Fruit fly (Drosophila melanogaster) whole organism, embryonic: ENCODE measurements around the gene RhoGAP100F.

ENCODE experiments used
- ATbp ChIP-seq: fragments of 200-800 bp; sonication (Bioruptor generic); optimal IDR thresholded peaks from 2 replicates; lab custom pipeline; 2017; ENCODE audit warnings: missing biosample characterization, mild to moderate bottlenecking, missing genetic modification characterization, missing genetic modification reagents
- Abd-B ChIP-seq: fragments of 200-800 bp; sonication (Bioruptor generic); optimal IDR thresholded peaks from 2 replicates; lab custom pipeline; 2018; ENCODE audit warnings: missing biosample characterization, mild to moderate bottlenecking, missing genetic modification characterization, moderate library complexity
- Adf1 ChIP-seq: fragments of 200-800 bp; sonication (Bioruptor generic); IDR thresholded peaks from 2 replicates; pipeline ENCODE4 v1.3.6; 2022; ENCODE audit warnings: missing biosample characterization, missing genetic modification characterization
- Atf-2 ChIP-seq: fragments of 200-800 bp; sonication (Bioruptor generic); optimal IDR thresholded peaks from 2 replicates; lab custom pipeline; 2016; ENCODE audit warnings: missing biosample characterization, missing genetic modification characterization
- Awh ChIP-seq: fragments of 200-800 bp; sonication (Bioruptor generic); IDR thresholded peaks from 2 replicates; pipeline ENCODE4, ENCODE4 v1.3.6; 2022; ENCODE audit warnings: missing biosample characterization, missing genetic modification characterization
- CG12071 ChIP-seq: fragments of 200-800 bp; sonication (Bioruptor generic); optimal IDR thresholded peaks from 3 replicates; lab custom pipeline; 2018; ENCODE audit warnings: missing biosample characterization, mild to moderate bottlenecking, missing genetic modification characterization
- CG12219 ChIP-seq: fragments of 200-800 bp; sonication (Bioruptor generic); optimal IDR thresholded peaks from 3 replicates; lab custom pipeline; 2018; ENCODE audit warnings: missing biosample characterization, mild to moderate bottlenecking, missing genetic modification characterization
- CG1602 ChIP-seq: fragments of 200-800 bp; sonication (Bioruptor generic); optimal IDR thresholded peaks from 3 replicates; lab custom pipeline; 2016; ENCODE audit warnings: missing biosample characterization, missing genetic modification characterization
- CG1647 ChIP-seq: fragments of 200-800 bp; sonication (Bioruptor generic); optimal IDR thresholded peaks from 3 replicates; lab custom pipeline; 2016; ENCODE audit warnings: missing biosample characterization, missing genetic modification characterization
- CG17385 ChIP-seq: fragments of 200-800 bp; sonication (Bioruptor generic); optimal IDR thresholded peaks from 3 replicates; lab custom pipeline; 2018; ENCODE audit warnings: missing biosample characterization, mild to moderate bottlenecking, missing genetic modification characterization
- CG32767 ChIP-seq: fragments of 200-800 bp; sonication (Bioruptor generic); IDR thresholded peaks from 2 replicates; pipeline ENCODE4 v1.3.6; 2022; ENCODE audit warnings: missing biosample characterization, missing genetic modification characterization
- CG32772 ChIP-seq: fragments of 200-800 bp; sonication (Bioruptor generic); IDR thresholded peaks from 2 replicates; pipeline ENCODE4 v1.3.6; 2022; ENCODE audit warnings: missing biosample characterization, missing genetic modification characterization
- CG4820 ChIP-seq: fragments of 200-800 bp; sonication (Bioruptor generic); optimal IDR thresholded peaks from 3 replicates; lab custom pipeline; 2016; ENCODE audit warnings: missing biosample characterization, missing genetic modification characterization
- CG4854 ChIP-seq: fragments of 200-800 bp; sonication (Bioruptor generic); optimal IDR thresholded peaks from 2 replicates; lab custom pipeline; 2016; ENCODE audit warnings: missing biosample characterization, missing genetic modification characterization, inconsistent platforms
- CG6254 ChIP-seq: fragments of 200-800 bp; sonication (Bioruptor generic); optimal IDR thresholded peaks from 3 replicates; lab custom pipeline; 2017; ENCODE audit warnings: mild to moderate bottlenecking, missing biosample characterization, missing genetic modification reagents, missing genetic modification characterization
- CG6765 ChIP-seq: fragments of 200-800 bp; sonication (Bioruptor generic); optimal IDR thresholded peaks from 3 replicates; lab custom pipeline; 2017; ENCODE audit warnings: missing biosample characterization, mild to moderate bottlenecking, missing genetic modification characterization
- CG6854 ChIP-seq: fragments of 200-800 bp; sonication (Bioruptor generic); optimal IDR thresholded peaks from 3 replicates; lab custom pipeline; 2017; ENCODE audit warnings: missing biosample characterization, mild to moderate bottlenecking, missing genetic modification characterization
- CG7357 ChIP-seq: fragments of 200-800 bp; sonication (Bioruptor generic); IDR thresholded peaks from 3 replicates; pipeline ENCODE4 v1.3.6; 2022; ENCODE audit warnings: missing biosample characterization, missing genetic modification characterization
- CG8089 ChIP-seq: fragments of 200-800 bp; sonication (Bioruptor generic); optimal IDR thresholded peaks from 3 replicates; lab custom pipeline; 2016; ENCODE audit warnings: missing biosample characterization, missing genetic modification characterization
- CG8388 ChIP-seq: fragments of 200-800 bp; sonication (Bioruptor generic); optimal IDR thresholded peaks from 2 replicates; lab custom pipeline; 2019; ENCODE audit warnings: missing biosample characterization, mild to moderate bottlenecking, missing genetic modification characterization, moderate library complexity
- CG9609 ChIP-seq: fragments of 200-800 bp; sonication (Bioruptor generic); optimal IDR thresholded peaks from 3 replicates; lab custom pipeline; 2016; ENCODE audit warnings: missing biosample characterization, missing genetic modification characterization
- Dbx ChIP-seq: fragments of 200-800 bp; sonication (Bioruptor generic); IDR thresholded peaks from 3 replicates; pipeline ENCODE4 v1.3.6; 2022; ENCODE audit warnings: missing biosample characterization, missing genetic modification characterization
- Dip3 ChIP-seq: fragments of 200-800 bp; sonication (Bioruptor generic); optimal IDR thresholded peaks from 3 replicates; lab custom pipeline; 2016; ENCODE audit warnings: missing biosample characterization, missing genetic modification characterization
- Dp ChIP-seq: fragments of 200-800 bp; sonication (Bioruptor generic); optimal IDR thresholded peaks from 2 replicates; lab custom pipeline; 2018; ENCODE audit warnings: missing biosample characterization, mild to moderate bottlenecking, missing genetic modification characterization, moderate library complexity
- Fer1 ChIP-seq: fragments of 200-800 bp; sonication (Bioruptor generic); optimal IDR thresholded peaks from 2 replicates; lab custom pipeline; 2017; ENCODE audit warnings: missing biosample characterization, mild to moderate bottlenecking, missing genetic modification characterization
- HLH54F ChIP-seq: fragments of 200-800 bp; sonication (Bioruptor generic); optimal IDR thresholded peaks from 3 replicates; lab custom pipeline; 2016; ENCODE audit warnings: missing biosample characterization, missing genetic modification characterization
- HmgZ ChIP-seq: fragments of 200-800 bp; sonication (Bioruptor generic); optimal IDR thresholded peaks from 2 replicates; lab custom pipeline; 2018; ENCODE audit warnings: missing biosample characterization, mild to moderate bottlenecking, missing genetic modification characterization
- Hr3 ChIP-seq: fragments of 200-800 bp; sonication (Bioruptor generic); optimal IDR thresholded peaks from 3 replicates; lab custom pipeline; 2016; ENCODE audit warnings: missing biosample characterization, missing genetic modification characterization
- Hr78 ChIP-seq, 2 experiments: fragments of 200-800 bp in 1 of 2; fragments of >200 bp in 1 of 2; sonication (Bioruptor generic) in 1 of 2; optimal IDR thresholded peaks; 2 replicates each; lab custom pipeline; 2017 to 2019; ENCODE audit warnings: missing biosample characterization in 2 of 2, missing genetic modification characterization in 2 of 2, mild to moderate bottlenecking in 1 of 2, moderate library complexity in 1 of 2
- NFAT ChIP-seq: fragments of 200-800 bp; sonication (Bioruptor generic); IDR thresholded peaks from 2 replicates; pipeline ENCODE4 v1.3.6; 2022; ENCODE audit warnings: missing biosample characterization, missing genetic modification characterization
- Opbp ChIP-seq: fragments of 200-800 bp; sonication (Bioruptor generic); IDR thresholded peaks from 3 replicates; pipeline ENCODE4 v1.3.6; 2022; ENCODE audit warnings: missing biosample characterization, missing genetic modification characterization; ENCODE audit not compliant: partially characterized antibody
- YL-1 ChIP-seq: fragments of 200-800 bp; sonication (Bioruptor generic); optimal IDR thresholded peaks from 3 replicates; lab custom pipeline; 2017; ENCODE audit warnings: missing biosample characterization, mild to moderate bottlenecking, missing genetic modification characterization
- ase ChIP-seq: fragments of 200-800 bp; sonication (Bioruptor generic); IDR thresholded peaks from 3 replicates; pipeline ENCODE4 v1.3.6; 2022; ENCODE audit warnings: missing biosample characterization, missing genetic modification characterization
- bigmax ChIP-seq: fragments of 200-800 bp; sonication (Bioruptor generic); optimal IDR thresholded peaks from 2 replicates; lab custom pipeline; 2018; ENCODE audit warnings: missing biosample characterization, mild to moderate bottlenecking, missing genetic modification characterization
- crc ChIP-seq: fragments of 200-800 bp; sonication (Bioruptor generic); optimal IDR thresholded peaks from 2 replicates; lab custom pipeline; 2016; ENCODE audit warnings: missing biosample characterization, missing genetic modification characterization
- croc ChIP-seq: fragments of 200-800 bp; sonication (Bioruptor generic); conservative IDR thresholded peaks from 3 replicates; pipeline ENCODE4 v1.3.6; 2022; ENCODE audit warnings: missing biosample characterization, missing genetic modification characterization
- da ChIP-seq: fragments of 200-800 bp; sonication (Bioruptor generic); optimal IDR thresholded peaks from 2 replicates; lab custom pipeline; 2016; ENCODE audit warnings: missing biosample characterization, missing genetic modification characterization
- emc ChIP-seq: fragments of 200-800 bp; sonication (Bioruptor generic); optimal IDR thresholded peaks from 2 replicates; lab custom pipeline; 2016; ENCODE audit warnings: missing biosample characterization, missing genetic modification characterization
- ewg ChIP-seq: fragments of 200-800 bp; sonication (Bioruptor generic); optimal IDR thresholded peaks from 3 replicates; lab custom pipeline; 2017; ENCODE audit warnings: mild to moderate bottlenecking, missing biosample characterization, missing genetic modification reagents, missing genetic modification characterization
- fd64A ChIP-seq: fragments of 200-800 bp; sonication (Bioruptor generic); optimal IDR thresholded peaks from 3 replicates; lab custom pipeline; 2018; ENCODE audit warnings: missing biosample characterization, mild to moderate bottlenecking, missing genetic modification characterization
- ftz-f1 ChIP-seq: fragments of 200-800 bp; sonication (Bioruptor generic); optimal IDR thresholded peaks from 2 replicates; lab custom pipeline; 2016; ENCODE audit warnings: missing biosample characterization, missing genetic modification characterization
- gt ChIP-seq: fragments of 200-800 bp; sonication (Bioruptor generic); IDR thresholded peaks from 2 replicates; pipeline ENCODE4 v1.3.6; 2022; ENCODE audit warnings: missing biosample characterization, missing genetic modification characterization
- h ChIP-seq: fragments of >200 bp; optimal IDR thresholded peaks from 2 replicates; lab custom pipeline; 2017
- hbn ChIP-seq: fragments of 200-800 bp; sonication (Bioruptor generic); IDR thresholded peaks from 2 replicates; pipeline ENCODE4 v1.3.6; 2022; ENCODE audit warnings: missing biosample characterization, missing genetic modification characterization; ENCODE audit not compliant: partially characterized antibody
- jumu ChIP-seq: fragments of 200-800 bp; sonication (Bioruptor generic); optimal IDR thresholded peaks from 3 replicates; lab custom pipeline; 2016; ENCODE audit warnings: missing biosample characterization, missing genetic modification characterization
- mld ChIP-seq: fragments of 200-800 bp; sonication (Bioruptor generic); IDR thresholded peaks from 3 replicates; pipeline ENCODE4 v1.3.6; 2022; ENCODE audit warnings: missing biosample characterization, missing genetic modification characterization; ENCODE audit not compliant: partially characterized antibody
- pum ChIP-seq: fragments of 200-800 bp; sonication (Bioruptor generic); optimal IDR thresholded peaks from 2 replicates; lab custom pipeline; 2016; ENCODE audit warnings: missing biosample characterization, missing genetic modification characterization
- sens ChIP-seq: fragments of 200-800 bp; sonication (Bioruptor generic); peaks from one replicate; lab custom pipeline; 2016; ENCODE audit warnings: missing biosample characterization, missing genetic modification characterization
- tll ChIP-seq, 2 experiments: fragments of 200-800 bp in 1 of 2; fragments of >200 bp in 1 of 2; sonication (Bioruptor generic) in 1 of 2; optimal IDR thresholded peaks; 2 replicates each; lab custom pipeline; 2017 to 2019; ENCODE audit warnings: missing biosample characterization in 2 of 2, missing genetic modification characterization in 2 of 2, mild to moderate bottlenecking in 1 of 2, moderate library complexity in 1 of 2

The RhoGAP100F gene

DNA sequence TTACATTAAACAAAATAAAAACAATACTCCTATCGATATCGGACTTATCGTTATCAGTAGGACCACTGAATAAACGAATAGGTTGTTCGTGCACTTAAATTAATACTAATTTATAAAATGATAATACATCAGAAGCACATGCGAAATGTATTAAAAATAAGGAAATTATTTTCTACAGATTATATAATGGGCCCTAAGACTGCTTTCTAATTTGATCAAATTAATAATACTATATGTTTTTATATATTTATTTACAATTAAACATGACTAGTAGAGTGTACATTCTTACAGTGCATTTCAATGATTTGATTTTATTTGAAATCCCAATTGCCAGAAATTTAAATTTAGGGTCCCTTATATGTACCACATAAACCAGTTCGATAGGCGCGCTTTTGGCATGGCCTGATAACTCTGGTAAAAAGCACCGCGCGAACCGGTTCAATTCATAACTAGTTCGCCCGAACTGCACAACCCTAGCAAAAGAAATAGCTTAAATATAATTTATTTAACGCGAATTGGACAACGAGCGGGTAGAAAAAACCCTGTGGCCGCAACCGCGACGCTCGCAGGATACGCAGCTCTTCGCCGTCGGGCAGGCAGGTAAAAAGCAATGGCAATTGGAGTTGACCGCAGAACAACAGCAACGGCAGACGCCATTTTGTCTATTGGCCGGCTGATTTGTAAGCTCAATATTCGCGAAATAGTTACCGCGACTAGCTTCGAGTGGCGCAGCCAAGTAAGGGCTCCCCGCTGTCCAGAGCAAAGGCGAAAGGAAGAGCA is 35.6 kb upstream of the RhoGAP100F start, which contains the start of the genes CG2126 and faf (continued):
- TF ChIP-seq Atf-2 (peak; percentile 34), CG6854 (GFP tag; lab: Kevin White, UChicago) (peak; percentile 14), da (GFP tag; lab: Kevin White, UChicago) (no peak), CG6765 (GFP tag; lab: Kevin White, UChicago) (peak; percentile 13), NFAT (GFP tag; lab: Robert Waterston, UW) (peak; percentile 85), Dbx (peak; percentile 63; the same call in 2 of the 3 replicates), CG6254 (peak; percentile 26), CG32767 (GFP tag; lab: Robert Waterston, UW) (peak; percentile 68), Awh (0 out of 2 replicates have a peak, but pooled peaks have one; percentile 48), YL-1 (GFP tag; lab: Kevin White, UChicago) (peak; percentile 12), CG4854 (GFP tag; lab: Kevin White, UChicago) (peak; percentile 26), ewg (GFP tag; lab: Kevin White, UChicago) (peak; percentile 56), CG32772 (GFP tag; lab: Robert Waterston, UW) (peak; percentile 79), ATbp (GFP tag; lab: Kevin White, UChicago) (no peak), mld (GFP tag; lab: Robert Waterston, UW) (no peak), Fer1 (GFP tag; lab: Kevin White, UChicago) (peak; percentile 75), Hr78 (GFP tag; optimal IDR thresholded peaks at IDR 0.05; lab: Kevin White, UChicago) (no peak), Dip3 (peak; percentile 61), ase (GFP tag; lab: Robert Waterston, UW) (peak; percentile 72; the same call in 1 of the 3 replicates), emc (GFP tag; lab: Kevin White, UChicago) (peak; percentile 26), CG12219 (GFP tag; lab: Kevin White, UChicago) (peak; percentile 33), bigmax (GFP tag; lab: Kevin White, UChicago) (no peak), HLH54F (peak; percentile 64), Abd-B (GFP tag; lab: Kevin White, UChicago) (peak; percentile 81), tll (GFP tag; optimal IDR thresholded peaks at IDR 0.05; lab: Kevin White, UChicago) (no peak), gt (GFP tag; lab: Robert Waterston, UW) (peak; percentile 31; the same call in 1 of the 2 replicates), CG8388 (GFP tag; lab: Kevin White, UChicago) (peak; percentile 77), h (no peak), CG17385 (GFP tag; lab: Kevin White, UChicago) (peak; percentile 77), CG1647 (GFP tag; lab: Kevin White, UChicago) (peak; percentile 6), ftz-f1 (GFP tag; lab: Kevin White, UChicago) (no peak), Adf1 (peak; percentile 18; the same call in 1 of the 2 replicates), CG1602 (GFP tag; lab: Kevin White, UChicago) (peak; percentile 72), Opbp (no peak), hbn (GFP tag; lab: Robert Waterston, UW) (no peak; the same call in 1 of the 2 replicates), sens (peak; percentile 83), Hr3 (peak; percentile 78), CG8089 (GFP tag; lab: Kevin White, UChicago) (peak; percentile 21), crc (GFP tag; lab: Kevin White, UChicago) (no peak), CG12071 (GFP tag; lab: Kevin White, UChicago) (peak; percentile 9), CG4820 (GFP tag; lab: Kevin White, UChicago) (peak; percentile 61), CG7357 (GFP tag; lab: Robert Waterston, UW) (peak; percentile 47; the same call in 1 of the 3 replicates), pum (GFP tag; lab: Kevin White, UChicago) (peak; percentile 41), jumu (GFP tag; lab: Kevin White, UChicago) (peak; percentile 12), HmgZ (peak; percentile 70), Dp (peak; percentile 44), CG9609 (GFP tag; lab: Kevin White, UChicago) (peak; percentile 45), fd64A (GFP tag; lab: Kevin White, UChicago) (no peak), croc (GFP tag; lab: Robert Waterston, UW) (0 out of 3 replicates have a peak, but pooled peaks have one; percentile 35)
